Fruit fly (Drosophila melanogaster): ENCODE data around the gene pygo.

Gene pygo

DNA sequence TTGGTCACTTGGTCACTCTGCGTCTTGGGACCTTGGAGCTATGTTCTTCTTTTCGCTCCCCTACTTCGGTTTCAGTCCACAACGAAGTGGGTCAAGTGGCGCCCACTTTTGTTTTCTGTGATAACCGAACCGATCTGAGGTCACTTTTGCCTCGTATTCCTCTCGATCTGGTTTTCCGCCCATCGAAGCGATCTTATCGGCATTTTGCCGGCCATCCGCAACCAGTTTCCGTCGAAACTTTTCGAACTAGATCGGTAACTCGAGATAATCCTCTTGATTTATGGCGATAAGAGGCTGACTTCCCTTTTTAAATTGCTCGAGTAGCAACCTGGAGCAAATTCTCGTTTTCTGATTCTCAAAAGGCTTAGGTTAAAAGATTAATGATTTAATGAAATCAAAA is 15.9 kb downstream of the pygo start:
- TF ChIP-seq Crg-1 (GFP tag; optimal IDR thresholded peaks at IDR 0.05) (no peak), CG7101 (tag; optimal IDR thresholded peaks at IDR 0.05) (no peak), cnc (optimal IDR thresholded peaks at IDR 0.05) (no peak), CG33017 (tag; optimal IDR thresholded peaks at IDR 0.05) (no peak), CG1620 (GFP tag; optimal IDR thresholded peaks at IDR 0.05) (no peak), Hr96 (GFP tag; optimal IDR thresholded peaks at IDR 0.05) (no peak), cic (GFP tag; optimal IDR thresholded peaks at IDR 0.05) (no peak), CG14711 (tag; optimal IDR thresholded peaks at IDR 0.05) (no peak), pad (GFP tag; optimal IDR thresholded peaks at IDR 0.05) (no peak), Mnt (GFP tag; optimal IDR thresholded peaks at IDR 0.05) (no peak), CG5204 (GFP tag; optimal IDR thresholded peaks at IDR 0.05) (no peak), tj (GFP tag; optimal IDR thresholded peaks at IDR 0.05) (no peak), ovo (GFP tag; optimal IDR thresholded peaks at IDR 0.05) (no peak), kay (GFP tag; ENCODE audit: borderline replicate concordance) (no peak), CG7045 (GFP tag; optimal IDR thresholded peaks at IDR 0.05) (no peak), CG12768 (GFP tag; optimal IDR thresholded peaks at IDR 0.05) (no peak), Clk (GFP tag; optimal IDR thresholded peaks at IDR 0.05) (no peak), bab1 (GFP tag; optimal IDR thresholded peaks at IDR 0.05) (no peak), toe (GFP tag; optimal IDR thresholded peaks at IDR 0.05) (no peak), CG11617 (GFP tag; optimal IDR thresholded peaks at IDR 0.05) (no peak)

DNA sequence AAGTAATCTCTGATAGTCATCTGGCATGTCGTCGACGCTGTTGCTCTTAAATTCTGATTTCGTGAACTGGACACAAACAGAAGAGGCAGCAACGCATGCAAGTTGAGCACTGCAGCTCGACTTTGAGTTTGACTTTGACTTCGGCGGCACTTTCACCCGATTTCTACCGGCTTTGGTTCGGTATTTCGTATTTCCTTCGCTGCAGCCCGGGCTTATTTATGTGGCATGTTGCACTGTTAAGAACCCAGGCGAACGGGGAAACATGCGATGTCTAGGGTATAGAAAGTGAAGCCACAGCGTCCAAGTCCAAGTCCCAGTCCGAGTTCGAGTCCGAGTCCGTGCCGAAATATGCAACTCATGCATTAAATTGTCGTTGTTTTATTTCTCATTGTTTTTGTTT is 16.3 kb downstream of the pygo start:
- no peak for TF ChIP-seq CG5204 (GFP tag; optimal IDR thresholded peaks at IDR 0.05)
- TF ChIP-seq ovo (GFP tag; optimal IDR thresholded peaks at IDR 0.05): no peak
- TF ChIP-seq Hr96 (GFP tag; optimal IDR thresholded peaks at IDR 0.05): no peak

DNA sequence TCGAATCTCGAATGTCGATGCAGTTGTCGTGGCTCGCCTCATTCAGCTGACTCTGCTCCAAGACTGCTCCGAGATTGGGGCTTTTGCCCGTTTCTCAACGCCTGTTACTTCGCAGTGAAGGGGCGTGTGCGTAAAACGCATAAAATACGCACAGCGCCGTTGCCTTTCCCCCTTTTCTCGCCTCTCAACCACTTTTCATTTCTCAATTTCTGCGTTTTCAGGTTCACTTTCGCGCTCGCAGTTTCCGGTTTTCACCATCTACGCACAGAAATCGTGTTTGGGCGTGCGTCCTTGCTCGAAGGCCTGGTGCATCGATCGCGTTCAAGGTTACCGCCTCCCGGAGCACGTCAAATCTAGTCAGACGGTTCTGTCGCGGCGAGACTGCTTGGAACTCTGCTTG is 20.7 kb downstream of the pygo start:
- TF ChIP-seq tj (GFP tag; optimal IDR thresholded peaks at IDR 0.05) (no peak), CG7101 (tag; optimal IDR thresholded peaks at IDR 0.05) (no peak), CG33017 (tag; optimal IDR thresholded peaks at IDR 0.05) (no peak), cnc (optimal IDR thresholded peaks at IDR 0.05) (no peak), toe (GFP tag; optimal IDR thresholded peaks at IDR 0.05) (no peak), CG5204 (GFP tag; optimal IDR thresholded peaks at IDR 0.05) (no peak)

DNA sequence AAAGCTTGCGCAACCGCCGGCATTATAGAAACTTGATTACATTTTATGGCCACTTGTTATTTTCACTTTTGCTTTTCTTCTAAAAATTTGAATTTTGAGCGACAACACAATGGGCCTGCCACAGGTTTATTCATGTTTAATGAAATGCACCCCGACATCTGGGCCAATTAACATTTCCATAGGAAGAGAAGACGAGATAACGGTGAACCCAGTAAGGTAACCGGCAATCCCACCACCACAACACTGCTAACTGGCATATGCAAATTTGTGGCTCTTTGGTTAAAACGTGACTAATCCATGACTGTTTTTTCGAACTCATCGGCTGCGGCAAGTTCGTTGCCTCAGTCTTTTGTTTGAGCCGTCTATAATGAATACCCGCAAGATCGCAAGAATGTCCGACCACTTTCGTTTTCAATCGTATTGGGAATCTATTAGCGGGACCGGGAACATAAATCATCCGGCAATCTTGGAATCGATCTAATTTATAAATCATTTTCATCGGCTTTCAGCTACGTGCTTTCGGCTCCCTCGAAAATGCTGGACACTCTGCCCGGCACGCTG is 21.7 kb downstream of the pygo start:
- TF ChIP-seq CG5204 (GFP tag; optimal IDR thresholded peaks at IDR 0.05) (no peak), cic (GFP tag; optimal IDR thresholded peaks at IDR 0.05) (no peak), CG7045 (GFP tag; optimal IDR thresholded peaks at IDR 0.05) (no peak), cnc (optimal IDR thresholded peaks at IDR 0.05) (no peak), toe (GFP tag; optimal IDR thresholded peaks at IDR 0.05) (no peak)

DNA sequence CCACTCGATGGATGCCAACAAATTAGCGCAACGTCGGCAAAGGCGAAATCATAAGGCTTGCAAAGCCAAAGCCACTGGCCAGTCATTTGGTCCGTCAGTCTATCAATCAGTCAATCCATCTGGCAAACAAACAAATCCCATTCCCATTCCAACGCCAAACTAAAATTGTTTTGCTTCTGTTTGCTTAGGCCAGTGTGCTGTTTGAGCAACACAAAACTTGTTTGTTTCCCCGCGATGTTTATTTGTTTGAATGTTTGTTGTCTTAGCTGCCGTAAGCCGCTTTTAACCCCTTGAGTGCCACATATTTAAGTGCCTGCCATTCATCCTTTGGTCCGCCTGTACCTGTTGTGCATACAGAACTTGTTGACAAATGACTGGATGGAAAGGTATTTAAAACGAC is 29.6 kb downstream of the pygo start:
- TF ChIP-seq Hr96 (GFP tag; optimal IDR thresholded peaks at IDR 0.05): no peak
- TF ChIP-seq toe (GFP tag; optimal IDR thresholded peaks at IDR 0.05): no peak
- TF ChIP-seq Clk (GFP tag; optimal IDR thresholded peaks at IDR 0.05): no peak
- no peak for TF ChIP-seq CG7101 (tag; optimal IDR thresholded peaks at IDR 0.05)
- no peak for TF ChIP-seq CG5204 (GFP tag; optimal IDR thresholded peaks at IDR 0.05)
- no peak for TF ChIP-seq pad (GFP tag; optimal IDR thresholded peaks at IDR 0.05)
- no peak for TF ChIP-seq tj (GFP tag; optimal IDR thresholded peaks at IDR 0.05)
- TF ChIP-seq Crg-1 (GFP tag; optimal IDR thresholded peaks at IDR 0.05): no peak
- no peak for TF ChIP-seq ovo (GFP tag; optimal IDR thresholded peaks at IDR 0.05)
- TF ChIP-seq kay (GFP tag; ENCODE audit: borderline replicate concordance): no peak
- TF ChIP-seq CG12768 (GFP tag; optimal IDR thresholded peaks at IDR 0.05): no peak
- TF ChIP-seq CG7045 (GFP tag; optimal IDR thresholded peaks at IDR 0.05): no peak
- no peak for TF ChIP-seq CG33017 (tag; optimal IDR thresholded peaks at IDR 0.05)
- no peak for TF ChIP-seq bab1 (GFP tag; optimal IDR thresholded peaks at IDR 0.05)
- no peak for TF ChIP-seq cnc (optimal IDR thresholded peaks at IDR 0.05)
- TF ChIP-seq Mnt (GFP tag; optimal IDR thresholded peaks at IDR 0.05): no peak
- TF ChIP-seq CG14711 (tag; optimal IDR thresholded peaks at IDR 0.05): no peak
- no peak for TF ChIP-seq CG1620 (GFP tag; optimal IDR thresholded peaks at IDR 0.05)

DNA sequence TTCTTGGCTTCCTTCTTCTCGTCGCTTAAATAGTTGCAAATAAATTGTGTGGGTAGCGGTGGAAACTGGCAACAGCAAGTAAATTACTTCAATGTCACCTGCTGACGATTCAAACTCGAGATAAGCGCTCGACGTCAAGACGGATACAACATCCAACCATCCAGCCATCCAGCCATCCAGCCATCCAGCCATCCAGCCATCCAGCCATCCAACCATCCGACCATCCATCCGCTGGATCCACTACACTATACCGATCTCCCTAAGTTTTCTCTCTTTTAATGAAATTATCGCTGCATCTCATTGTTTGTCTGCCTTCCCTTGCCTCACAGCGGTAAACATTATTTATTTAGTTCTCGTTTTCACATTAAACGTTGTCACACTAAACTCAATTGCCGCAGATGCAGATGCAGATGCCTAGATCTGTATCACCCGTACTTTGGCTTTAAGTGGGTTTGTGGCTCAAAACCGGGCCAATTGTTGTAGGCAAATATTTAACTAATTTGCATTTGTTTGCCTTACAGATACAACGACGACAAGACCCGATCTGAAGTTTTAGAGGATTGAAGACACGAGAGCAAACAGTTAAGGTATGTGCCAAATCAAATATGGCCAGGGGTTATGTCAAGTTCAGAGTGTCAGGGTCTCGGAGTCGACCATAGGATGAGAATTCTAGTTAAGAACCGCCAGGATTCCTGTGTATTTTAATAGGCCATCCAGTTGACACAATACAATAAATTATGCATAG is 31.6 kb downstream of the pygo start:
- TF ChIP-seq cnc (optimal IDR thresholded peaks at IDR 0.05): no peak
- TF ChIP-seq ovo (GFP tag; optimal IDR thresholded peaks at IDR 0.05): no peak

DNA sequence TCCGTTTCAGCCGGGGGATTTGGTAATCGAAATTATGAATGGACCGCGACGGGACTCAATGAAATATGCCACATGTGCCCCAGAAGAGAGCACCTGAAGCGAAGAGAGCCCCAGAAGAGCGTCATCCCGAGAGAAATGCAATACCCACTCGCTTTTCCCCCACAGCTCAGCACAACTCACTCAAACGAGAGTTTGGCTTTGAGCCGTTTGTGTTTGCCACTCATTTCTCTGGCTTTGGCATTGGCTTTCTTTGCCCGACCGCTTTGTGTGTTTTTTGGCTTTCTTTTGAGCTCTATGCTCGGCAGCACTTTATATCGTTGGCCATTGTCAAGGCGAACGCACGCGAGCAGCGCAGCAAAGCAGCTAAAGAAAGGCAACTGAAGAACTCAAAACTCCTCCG is 37.8 kb downstream of the pygo start, which contains the start of gene nyo:
Gene nyo, plus strand, starts transcription at position 312 of the 400 bp plus-strand sequence.
- TF ChIP-seq Crg-1 (GFP tag; optimal IDR thresholded peaks at IDR 0.05) (no peak), Clk (GFP tag; optimal IDR thresholded peaks at IDR 0.05) (no peak), bab1 (GFP tag; optimal IDR thresholded peaks at IDR 0.05) (no peak), CG14711 (tag; optimal IDR thresholded peaks at IDR 0.05) (no peak), CG1620 (GFP tag; optimal IDR thresholded peaks at IDR 0.05) (no peak), cic (GFP tag; optimal IDR thresholded peaks at IDR 0.05) (no peak), kay (GFP tag; ENCODE audit: borderline replicate concordance) (no peak), Hr96 (GFP tag; optimal IDR thresholded peaks at IDR 0.05) (no peak), cnc (optimal IDR thresholded peaks at IDR 0.05) (no peak), CG7045 (GFP tag; optimal IDR thresholded peaks at IDR 0.05) (no peak), CG5204 (GFP tag; optimal IDR thresholded peaks at IDR 0.05) (no peak), pad (GFP tag; optimal IDR thresholded peaks at IDR 0.05) (no peak), toe (GFP tag; optimal IDR thresholded peaks at IDR 0.05) (no peak), ovo (GFP tag; optimal IDR thresholded peaks at IDR 0.05) (no peak), CG7101 (tag; optimal IDR thresholded peaks at IDR 0.05) (no peak), Mnt (GFP tag; optimal IDR thresholded peaks at IDR 0.05) (no peak), CG11617 (GFP tag; optimal IDR thresholded peaks at IDR 0.05) (no peak)
